Worm (Caenorhabditis elegans): ENCODE results near the gene F45F2.11.

ce11 chrV:8565075-8565474 is 44.4 kb upstream of the F45F2.11 start, which contains the start of gene F25G6.8:
- TF ChIP-seq elt-3 (tag; optimal IDR thresholded peaks at IDR 0.05): no peak
- no peak for TF ChIP-seq snpc-4 (tag; optimal IDR thresholded peaks at IDR 0.05)
- TF ChIP-seq pha-4 (tag; optimal IDR thresholded peaks at IDR 0.05): no peak
- no peak for TF ChIP-seq ztf-11 (tag; optimal IDR thresholded peaks at IDR 0.05)
- TF ChIP-seq nhr-28 (tag; optimal IDR thresholded peaks at IDR 0.05): no peak

All from whole organism, mixed stage, embryonic.